Worm (Caenorhabditis elegans): ENCODE results near the gene memb-1.

DNA sequence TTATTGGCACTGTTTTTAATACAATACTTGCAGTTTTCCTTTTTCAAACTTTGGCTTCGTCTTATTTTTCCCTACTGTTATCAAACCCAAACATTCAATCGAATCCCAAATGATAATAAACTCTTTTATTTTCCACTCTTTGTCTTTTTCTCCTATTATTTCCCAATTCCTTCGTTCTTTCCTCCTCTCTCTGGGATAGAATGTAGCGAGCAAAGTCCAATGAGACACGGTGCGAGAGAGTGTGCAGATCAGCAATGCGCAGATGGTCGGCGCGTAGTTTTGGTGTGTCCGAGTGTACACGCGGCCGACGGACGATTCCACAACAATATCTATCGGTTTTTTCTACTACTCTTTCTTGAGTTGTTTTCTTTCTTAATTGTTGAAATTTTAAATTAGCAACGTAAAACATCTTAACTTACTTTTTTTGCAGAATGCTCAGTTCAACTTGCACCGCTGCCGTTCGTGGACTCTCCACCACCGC is 10.3 kb downstream of the memb-1 start, which contains the start of gene B0272.3:
- TF ChIP-seq tbx-9 (tag; optimal IDR thresholded peaks at IDR 0.05; ENCODE audit: borderline replicate concordance) (no peak), F33H1.4 (GFP tag; IDR thresholded peaks at IDR 0.05) (no peak), unc-130 (GFP tag; optimal IDR thresholded peaks at IDR 0.05) (no peak), unc-62 (GFP tag; optimal IDR thresholded peaks at IDR 0.05) (no peak), cebp-2 (GFP tag; IDR thresholded peaks at IDR 0.05) (no peak), fkh-3 (tag; optimal IDR thresholded peaks at IDR 0.05) (no peak), ceh-27 (GFP tag; optimal IDR thresholded peaks at IDR 0.05) (no peak)
